Worm (Caenorhabditis elegans) whole organism, L2 larva: ENCODE data around the gene R02D5.10.

Source experiments
- aly-2 ChIP-seq: fragments of 150-350 bp; optimal IDR thresholded peaks from 2 replicates; lab custom pipeline; 2014; ENCODE audit warnings: missing biosample characterization, missing genetic modification characterization
- blmp-1 ChIP-seq: sonication (generic microtip); optimal IDR thresholded peaks from 2 replicates; lab custom pipeline; 2017; ENCODE audit warnings: missing genetic modification characterization, mild to moderate bottlenecking, missing compliant biosample characterization, antibody characterized with exemption, moderate library complexity; ENCODE audit not compliant: insufficient read depth
- ceh-82 ChIP-seq: fragments of 150-350 bp; optimal IDR thresholded peaks from 2 replicates; lab custom pipeline; 2014; ENCODE audit warnings: missing biosample characterization, missing genetic modification characterization
- fos-1 ChIP-seq: fragments of 150-350 bp; optimal IDR thresholded peaks from 2 replicates; lab custom pipeline; 2014; ENCODE audit warnings: missing biosample characterization, missing genetic modification characterization
- lsy-2 ChIP-seq, 2 experiments: fragments of 150-350 bp in 1 of 2; sonication (generic microtip) in 1 of 2; optimal IDR thresholded peaks; 2 replicates each; lab custom pipeline; 2014 to 2017; ENCODE audit warnings: missing biosample characterization in 2 of 2, missing genetic modification characterization in 2 of 2
- nhr-12 ChIP-seq: fragments of 150-350 bp; optimal IDR thresholded peaks from 2 replicates; lab custom pipeline; 2014; ENCODE audit warnings: missing biosample characterization, missing genetic modification characterization
- snpc-4 ChIP-seq: fragments of 150-350 bp; optimal IDR thresholded peaks from 2 replicates; lab custom pipeline; 2014; ENCODE audit warnings: missing biosample characterization, missing genetic modification characterization
- zag-1 ChIP-seq: fragments of 150-350 bp; optimal IDR thresholded peaks from 2 replicates; lab custom pipeline; 2014; ENCODE audit warnings: missing biosample characterization, missing genetic modification characterization
- ztf-11 ChIP-seq: sonication (generic microtip); optimal IDR thresholded peaks from 2 replicates; lab custom pipeline; 2017; ENCODE audit warnings: missing biosample characterization, missing genetic modification characterization

- TF ChIP-seq fos-1 (tag; lab: Kevin White, UChicago) (no peak), lsy-2 (tag; optimal IDR thresholded peaks at IDR 0.05; lab: Kevin White, UChicago) (no peak), zag-1 (tag; lab: Kevin White, UChicago) (no peak), blmp-1 (no peak), ceh-82 (tag; lab: Kevin White, UChicago) (no peak), ztf-11 (no peak), nhr-12 (tag; lab: Kevin White, UChicago) (no peak), aly-2 (tag; lab: Kevin White, UChicago) (no peak), snpc-4 (tag; lab: Kevin White, UChicago) (no peak)
Measured at ce11 chrV:14499074-14499864, 17.2 kb downstream of the R02D5.10 start.
